ENCODE assay signal across 5 worm cellular contexts in the genomic region with DNA sequence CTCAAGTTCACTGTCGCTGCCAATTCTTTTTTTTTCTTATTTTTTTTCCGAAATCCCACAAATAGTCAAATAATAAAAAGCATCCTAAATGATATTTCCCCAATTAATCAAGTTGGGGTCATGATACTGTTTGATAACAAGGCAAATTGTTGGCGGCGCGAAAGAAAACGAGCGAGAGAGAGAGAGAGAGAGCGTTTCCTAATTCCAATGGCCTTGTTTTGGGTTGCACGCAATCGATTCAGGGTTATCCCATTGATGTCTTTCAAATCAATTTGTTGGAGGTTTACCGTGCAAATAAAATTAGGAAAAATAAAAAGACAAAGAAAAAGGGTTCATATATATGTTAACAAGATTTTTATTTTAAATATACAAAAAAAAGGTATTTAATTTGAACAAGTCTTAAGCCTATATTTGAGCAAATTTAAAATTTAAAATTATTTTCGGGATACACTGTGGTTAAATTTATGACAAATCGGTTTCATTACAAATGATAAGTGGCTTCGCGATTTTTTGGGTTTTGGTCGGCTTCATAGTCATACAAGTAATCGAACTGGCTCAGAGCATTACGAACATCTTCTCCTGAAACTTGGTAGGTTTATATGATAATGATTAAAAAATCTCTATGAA.
TF ChIP-seq lines count a peak whose summit lies in the region.

No protein-coding gene starts in this region.

TF ChIP-seq in whole organism, L1 larva, 84 proteins besides CTCF, POLR2A, EP300 and RAD21 (continues in another document):
- TF ChIP-seq mab-9 (GFP tag; IDR thresholded peaks at IDR 0.05; lab: Robert Waterston, UW) (no peak), ztf-4 (tag; optimal IDR thresholded peaks at IDR 0.05; lab: Kevin White, UChicago) (peak; percentile 38), snu-23 (GFP tag; optimal IDR thresholded peaks at IDR 0.05; lab: Kevin White, UChicago) (peak; percentile 48), mep-1 (tag; optimal IDR thresholded peaks at IDR 0.05; lab: Kevin White, UChicago) (peak; percentile 32), mef-2 (tag; optimal IDR thresholded peaks at IDR 0.05; lab: Kevin White, UChicago) (no peak), lin-15B (tag; optimal IDR thresholded peaks at IDR 0.05; lab: Kevin White, UChicago) (no peak), hlh-4 (tag; optimal IDR thresholded peaks at IDR 0.05; lab: Kevin White, UChicago) (no peak), elt-2 (tag; optimal IDR thresholded peaks at IDR 0.05; lab: Kevin White, UChicago) (no peak), nhr-12 (tag; optimal IDR thresholded peaks at IDR 0.05; lab: Kevin White, UChicago) (no peak), efl-3 (GFP tag; optimal IDR thresholded peaks at IDR 0.05; lab: Kevin White, UChicago) (no peak), swsn-7 (tag; optimal IDR thresholded peaks at IDR 0.05; lab: Kevin White, UChicago) (no peak), elt-3 (tag; optimal IDR thresholded peaks at IDR 0.05; lab: Kevin White, UChicago) (peak in 1 of 6 experiments; percentile 69), pag-3 (tag; optimal IDR thresholded peaks at IDR 0.05; lab: Kevin White, UChicago; ENCODE audit: borderline replicate concordance, insufficient read depth) (no peak), C04F5.9 (tag; optimal IDR thresholded peaks at IDR 0.05; lab: Kevin White, UChicago) (no peak), jun-1 (tag; optimal IDR thresholded peaks at IDR 0.05; lab: Kevin White, UChicago) (no peak), nhr-20 (tag; optimal IDR thresholded peaks at IDR 0.05; lab: Kevin White, UChicago) (peak; percentile 29), fkh-10 (GFP tag; optimal IDR thresholded peaks at IDR 0.05; lab: Kevin White, UChicago) (no peak)

TF ChIP-seq in whole organism, L2 larva, 48 proteins besides CTCF, POLR2A, EP300 and RAD21:
- no peak for TF ChIP-seq unc-39 (tag; optimal IDR thresholded peaks at IDR 0.05; lab: Kevin White, UChicago)
- no peak for TF ChIP-seq gmeb-1 (tag; optimal IDR thresholded peaks at IDR 0.05; lab: Kevin White, UChicago)
- TF ChIP-seq ZK546.5 (tag; optimal IDR thresholded peaks at IDR 0.05; lab: Kevin White, UChicago): no peak
- TF ChIP-seq lin-39 (tag; optimal IDR thresholded peaks at IDR 0.05; lab: Kevin White, UChicago): no peak
- TF ChIP-seq ztf-4 (tag; optimal IDR thresholded peaks at IDR 0.05; lab: Kevin White, UChicago): peak; percentile 2
- TF ChIP-seq fos-1 (tag; optimal IDR thresholded peaks at IDR 0.05; lab: Kevin White, UChicago): no peak
- no peak for TF ChIP-seq nhr-129 (tag; optimal IDR thresholded peaks at IDR 0.05; lab: Kevin White, UChicago)
- TF ChIP-seq lsy-2 (tag; optimal IDR thresholded peaks at IDR 0.05; lab: Kevin White, UChicago): peak in 1 of 2 experiments; percentile 18
- TF ChIP-seq sma-3 (GFP tag; optimal IDR thresholded peaks at IDR 0.05; lab: Kevin White, UChicago): peak; percentile 52
- TF ChIP-seq R02D3.7 (tag; optimal IDR thresholded peaks at IDR 0.05; lab: Kevin White, UChicago): no peak
- no peak for TF ChIP-seq unc-62 (GFP tag; optimal IDR thresholded peaks at IDR 0.05; lab: Kevin White, UChicago)
- no peak for TF ChIP-seq skn-1 (tag; optimal IDR thresholded peaks at IDR 0.05; lab: Kevin White, UChicago)
- no peak for TF ChIP-seq unc-55 (GFP tag; optimal IDR thresholded peaks at IDR 0.05; lab: Kevin White, UChicago)

TF ChIP-seq in whole organism, L3 larva, 47 proteins besides CTCF, POLR2A, EP300 and RAD21 (continues in another document):
- TF ChIP-seq eor-1 (tag; optimal IDR thresholded peaks at IDR 0.05; lab: Kevin White, UChicago) (no peak), nhr-23 (tag; optimal IDR thresholded peaks at IDR 0.05; lab: Kevin White, UChicago) (no peak), mml-1 (tag; optimal IDR thresholded peaks at IDR 0.05; lab: Kevin White, UChicago) (no peak), zag-1 (tag; optimal IDR thresholded peaks at IDR 0.05; lab: Kevin White, UChicago) (no peak), elt-1 (tag; optimal IDR thresholded peaks at IDR 0.05; lab: Kevin White, UChicago) (no peak), aly-2 (tag; optimal IDR thresholded peaks at IDR 0.05; lab: Kevin White, UChicago) (no peak), lsy-12 (tag; optimal IDR thresholded peaks at IDR 0.05; lab: Kevin White, UChicago) (no peak), ama-1 (optimal IDR thresholded peaks at IDR 0.05; lab: Kevin White, UChicago) (peak; percentile 59), jun-1 (tag; optimal IDR thresholded peaks at IDR 0.05; lab: Kevin White, UChicago) (no peak), fkh-2 (tag; optimal IDR thresholded peaks at IDR 0.05; lab: Kevin White, UChicago) (no peak), nhr-11 (tag; optimal IDR thresholded peaks at IDR 0.05; lab: Kevin White, UChicago) (no peak), nhr-25 (tag; optimal IDR thresholded peaks at IDR 0.05; lab: Kevin White, UChicago) (peak; percentile 48), ztf-11 (tag; optimal IDR thresholded peaks at IDR 0.05; lab: Kevin White, UChicago) (no peak), R02D3.7 (tag; optimal IDR thresholded peaks at IDR 0.05; lab: Kevin White, UChicago) (no peak), ceh-9 (tag; optimal IDR thresholded peaks at IDR 0.05; lab: Kevin White, UChicago) (no peak), sea-2 (GFP tag; optimal IDR thresholded peaks at IDR 0.05; lab: Kevin White, UChicago) (no peak), nhr-77 (tag; optimal IDR thresholded peaks at IDR 0.05; lab: Kevin White, UChicago) (no peak), nhr-237 (tag; optimal IDR thresholded peaks at IDR 0.05; lab: Kevin White, UChicago) (no peak), egl-27 (tag; optimal IDR thresholded peaks at IDR 0.05; lab: Kevin White, UChicago) (no peak), unc-39 (tag; optimal IDR thresholded peaks at IDR 0.05; lab: Kevin White, UChicago) (no peak), nhr-12 (tag; optimal IDR thresholded peaks at IDR 0.05; lab: Kevin White, UChicago) (no peak)

TF ChIP-seq in whole organism, L4 larva, 104 proteins besides CTCF, POLR2A, EP300 and RAD21:
- TF ChIP-seq saeg-2 (GFP tag; IDR thresholded peaks at IDR 0.05; lab: Robert Waterston, UW) (0 out of 2 replicates have a peak, but pooled peaks have one; percentile 48), Y75B8A.6 (GFP tag; IDR thresholded peaks at IDR 0.05; lab: Robert Waterston, UW) (no peak), lsy-2 (tag; optimal IDR thresholded peaks at IDR 0.05; lab: Kevin White, UChicago) (peak in 1 of 2 experiments; percentile 2), cey-2 (tag; optimal IDR thresholded peaks at IDR 0.05; lab: Kevin White, UChicago; ENCODE audit: borderline replicate concordance, insufficient read depth) (no peak), aha-1 (tag; lab: Kevin White, UChicago) (peak; percentile 52)
TF ChIP-seq in whole organism, L4 larva: peak in this region for 3.

TF ChIP-seq in whole organism, young adult, 124 proteins besides CTCF, POLR2A, EP300 and RAD21:
- TF ChIP-seq ama-1 (optimal IDR thresholded peaks at IDR 0.05; lab: Kevin White, UChicago) (peak; percentile 49), ama-1 (GFP tag; optimal IDR thresholded peaks at IDR 0.05; lab: Kevin White, UChicago) (no peak), madf-10 (tag; optimal IDR thresholded peaks at IDR 0.05; lab: Kevin White, UChicago) (no peak)
TF ChIP-seq in whole organism, young adult: peak in this region for 1.
